Worm (Caenorhabditis elegans) whole organism, L2 larva: ENCODE results near the gene thn-1.

Experiments used
- C34F6.9 ChIP-seq: fragments of 150-350 bp; optimal IDR thresholded peaks from 2 replicates; lab custom pipeline; 2014; ENCODE audit warnings: missing biosample characterization, missing genetic modification characterization
- F13H6.1 ChIP-seq: sonication (generic microtip); optimal IDR thresholded peaks from 2 replicates; lab custom pipeline; 2016; ENCODE audit warnings: missing genetic modification characterization, missing compliant biosample characterization
- Y55F3AM.14 ChIP-seq: fragments of 200-800 bp; sonication (Bioruptor generic); optimal IDR thresholded peaks from 2 replicates; lab custom pipeline; 2018; ENCODE audit warnings: mild to moderate bottlenecking, missing genetic modification characterization, missing compliant biosample characterization
- alr-1 ChIP-seq: fragments of 150-350 bp; optimal IDR thresholded peaks from 2 replicates; lab custom pipeline; 2014; ENCODE audit warnings: missing biosample characterization, missing genetic modification characterization
- ama-1 ChIP-seq: fragments of 150-350 bp; optimal IDR thresholded peaks from 2 replicates; lab custom pipeline; 2018; ENCODE audit warnings: inconsistent platforms
- blmp-1 ChIP-seq: sonication (generic microtip); optimal IDR thresholded peaks from 2 replicates; lab custom pipeline; 2017; ENCODE audit warnings: missing genetic modification characterization, mild to moderate bottlenecking, missing compliant biosample characterization, antibody characterized with exemption, moderate library complexity; ENCODE audit not compliant: insufficient read depth
- ceh-16 ChIP-seq: fragments of 150-350 bp; optimal IDR thresholded peaks from 2 replicates; lab custom pipeline; 2014; ENCODE audit warnings: missing biosample characterization, missing genetic modification characterization
- crh-2 ChIP-seq: sonication (generic microtip); optimal IDR thresholded peaks from 2 replicates; lab custom pipeline; 2017; ENCODE audit warnings: missing biosample characterization, missing genetic modification characterization
- dmd-4 ChIP-seq: sonication (generic microtip); optimal IDR thresholded peaks from 2 replicates; lab custom pipeline; 2017; ENCODE audit warnings: missing biosample characterization, missing genetic modification characterization
- egl-27 ChIP-seq: sonication (generic microtip); optimal IDR thresholded peaks from 3 replicates; lab custom pipeline; 2017; ENCODE audit warnings: missing biosample characterization, missing genetic modification reagents, missing genetic modification characterization
- gmeb-1 ChIP-seq: fragments of 150-350 bp; optimal IDR thresholded peaks from 2 replicates; lab custom pipeline; 2014; ENCODE audit warnings: missing biosample characterization, missing genetic modification characterization
- lin-11 ChIP-seq: fragments of 150-350 bp; sonication (generic microtip); optimal IDR thresholded peaks from 2 replicates; lab custom pipeline; 2014; ENCODE audit warnings: missing biosample characterization, missing genetic modification characterization, inconsistent platforms, mixed read lengths
- lin-13 ChIP-seq: fragments of 150-350 bp; optimal IDR thresholded peaks from 2 replicates; lab custom pipeline; 2014; ENCODE audit warnings: missing biosample characterization, missing genetic modification reagents, missing genetic modification characterization
- lin-39 ChIP-seq: fragments of 150-350 bp; optimal IDR thresholded peaks from 2 replicates; lab custom pipeline; 2014; ENCODE audit warnings: missing biosample characterization, missing genetic modification reagents, missing genetic modification characterization
- lsy-2 ChIP-seq, 2 experiments: fragments of 150-350 bp in 1 of 2; sonication (generic microtip) in 1 of 2; optimal IDR thresholded peaks; 2 replicates each; lab custom pipeline; 2014 to 2017; ENCODE audit warnings: missing biosample characterization in 2 of 2, missing genetic modification characterization in 2 of 2
- mdl-1 ChIP-seq, 2 experiments: fragments of 150-350 bp in 1 of 2; sonication (generic microtip) in 1 of 2; optimal IDR thresholded peaks; 2 replicates each; lab custom pipeline; 2017; ENCODE audit warnings: missing biosample characterization in 2 of 2, missing genetic modification characterization in 2 of 2
- nhr-11 ChIP-seq: fragments of 150-350 bp; optimal IDR thresholded peaks from 2 replicates; lab custom pipeline; 2014; ENCODE audit warnings: missing biosample characterization, missing genetic modification characterization
- nhr-129 ChIP-seq: fragments of 150-350 bp; optimal IDR thresholded peaks from 2 replicates; lab custom pipeline; 2014; ENCODE audit warnings: missing biosample characterization, missing genetic modification characterization
- nhr-21 ChIP-seq: fragments of 150-350 bp; optimal IDR thresholded peaks from 2 replicates; lab custom pipeline; 2014; ENCODE audit warnings: missing biosample characterization, missing genetic modification characterization
- nhr-23 ChIP-seq: fragments of 150-350 bp; optimal IDR thresholded peaks from 2 replicates; lab custom pipeline; 2014; ENCODE audit warnings: missing biosample characterization, missing genetic modification reagents, missing genetic modification characterization
- nhr-237 ChIP-seq: fragments of 150-350 bp; optimal IDR thresholded peaks from 2 replicates; lab custom pipeline; 2014; ENCODE audit warnings: missing biosample characterization, missing genetic modification characterization
- nhr-25 ChIP-seq: fragments of 150-350 bp; sonication (generic microtip); optimal IDR thresholded peaks from 3 replicates; lab custom pipeline; 2014; ENCODE audit warnings: missing biosample characterization, missing genetic modification characterization
- nhr-6 ChIP-seq: fragments of 150-350 bp; optimal IDR thresholded peaks from 2 replicates; lab custom pipeline; 2014; ENCODE audit warnings: missing biosample characterization, missing genetic modification characterization
- sma-3 ChIP-seq: sonication (generic microtip); optimal IDR thresholded peaks from 2 replicates; lab custom pipeline; 2016; ENCODE audit warnings: missing genetic modification reagents, missing genetic modification characterization, missing compliant biosample characterization
- sma-9 ChIP-seq, 2 experiments: fragments of 150-350 bp in 1 of 2; sonication (generic microtip) in 1 of 2; optimal IDR thresholded peaks; 2 replicates each; lab custom pipeline; 2014 to 2016; ENCODE audit warnings: missing genetic modification characterization in 2 of 2, mild to moderate bottlenecking in 1 of 2, missing biosample characterization in 1 of 2, missing compliant biosample characterization in 1 of 2, missing genetic modification reagents in 1 of 2, moderate library complexity in 1 of 2
- unc-55 ChIP-seq: fragments of 150-350 bp; sonication (generic microtip); optimal IDR thresholded peaks from 3 replicates; lab custom pipeline; 2014; ENCODE audit warnings: missing biosample characterization, missing genetic modification reagents, missing genetic modification characterization
- unc-62 ChIP-seq: fragments of 150-350 bp; optimal IDR thresholded peaks from 2 replicates; lab custom pipeline; 2014; ENCODE audit warnings: missing biosample characterization, missing genetic modification reagents, missing genetic modification characterization
- ztf-1 ChIP-seq: fragments of 200-800 bp; sonication (Bioruptor generic); conservative IDR thresholded peaks from 2 replicates; pipeline ENCODE4 v1.3.6; 2022; ENCODE audit warnings: missing genetic modification characterization, missing compliant biosample characterization
- ztf-11 ChIP-seq: sonication (generic microtip); optimal IDR thresholded peaks from 2 replicates; lab custom pipeline; 2017; ENCODE audit warnings: missing biosample characterization, missing genetic modification characterization

thn-1 gene

DNA sequence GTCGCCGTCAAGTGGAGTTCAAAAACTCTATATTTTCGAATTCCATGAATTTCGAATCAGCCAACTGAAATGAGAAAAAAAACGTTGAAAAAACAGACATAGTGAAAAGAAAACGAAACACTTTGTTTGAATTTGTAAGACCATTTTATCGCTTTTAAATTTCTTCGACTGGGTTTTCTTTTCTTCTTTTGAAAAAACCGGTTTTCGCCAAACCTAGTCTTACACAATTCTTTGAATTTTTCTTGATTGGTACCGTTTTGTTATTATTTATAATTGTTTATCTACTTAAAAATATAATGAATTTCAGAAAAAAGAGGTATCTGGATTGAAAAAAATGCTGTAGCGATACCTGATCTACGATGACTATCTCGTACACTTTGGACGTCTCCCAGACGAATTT is 30.2 kb upstream of the thn-1 start, which contains the start of gene best-22:
TSS of gene best-22 (plus strand) at position 301 of the 400 bp plus-strand sequence.
- TF ChIP-seq unc-62 (GFP tag; lab: Kevin White, UChicago) (no peak), unc-55 (peak; percentile 49)

DNA sequence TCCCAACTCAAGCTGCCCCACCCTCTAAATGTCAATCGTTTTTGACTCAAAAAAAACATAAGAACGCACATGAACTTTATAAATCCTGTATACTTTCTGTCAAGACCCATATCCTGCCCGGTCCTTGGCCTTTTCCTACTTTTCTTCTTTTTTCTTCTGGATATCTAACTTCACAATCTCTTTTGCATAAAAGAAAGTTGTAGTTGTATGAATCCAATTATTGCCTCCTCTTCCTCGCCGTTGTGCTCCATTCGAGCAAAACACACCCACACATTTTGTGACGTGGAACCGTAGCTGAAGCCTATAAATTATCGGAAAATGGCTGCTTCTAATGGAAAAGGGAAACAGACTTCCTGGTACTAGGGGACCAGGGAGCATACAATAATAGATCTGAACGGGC is 29.6 kb upstream of the thn-1 start:
- TF ChIP-seq nhr-21 (tag; lab: Kevin White, UChicago) = no peak
- no peak for TF ChIP-seq nhr-23 (tag; lab: Kevin White, UChicago)
- TF ChIP-seq nhr-6 (tag; lab: Kevin White, UChicago) = no peak
- no peak for TF ChIP-seq crh-2 (tag; lab: Kevin White, UChicago)
- no peak for TF ChIP-seq ztf-11 (tag; lab: Kevin White, UChicago)
- TF ChIP-seq Y55F3AM.14 = no peak
- no peak for TF ChIP-seq gmeb-1 (tag; lab: Kevin White, UChicago)
- TF ChIP-seq F13H6.1 (tag; lab: Kevin White, UChicago) = no peak
- no peak for TF ChIP-seq ama-1 (lab: Kevin White, UChicago)
- TF ChIP-seq nhr-25 = no peak
- no peak for TF ChIP-seq nhr-129 (tag; lab: Kevin White, UChicago)
- TF ChIP-seq sma-3 (GFP tag; lab: Kevin White, UChicago) = no peak
- no peak for TF ChIP-seq lin-13 (GFP tag; lab: Kevin White, UChicago)
- no peak for TF ChIP-seq sma-9 (GFP tag; optimal IDR thresholded peaks at IDR 0.05; lab: Kevin White, UChicago)
- TF ChIP-seq sma-9 (tag; optimal IDR thresholded peaks at IDR 0.05; lab: Kevin White, UChicago) = no peak
- TF ChIP-seq dmd-4 (tag; lab: Kevin White, UChicago) = no peak

DNA sequence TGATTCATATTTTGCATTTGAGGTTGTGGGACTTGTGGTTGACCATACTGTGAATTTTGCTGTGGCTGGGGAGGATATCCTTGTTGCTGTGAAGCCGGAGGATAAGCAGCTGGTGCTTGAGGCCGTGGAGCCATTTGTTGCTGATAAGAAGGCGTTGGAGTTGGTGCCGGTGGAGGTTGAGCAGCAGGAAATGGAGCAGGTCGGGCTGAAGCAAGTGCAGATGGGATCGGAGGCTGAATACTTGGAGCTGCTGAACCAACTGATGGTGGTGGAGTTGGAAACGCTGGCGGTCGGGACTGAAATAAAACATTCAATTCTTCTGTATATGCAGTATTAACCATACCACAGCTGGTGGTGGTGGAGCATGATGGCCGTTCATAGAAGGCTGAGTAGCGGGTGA is 19.9 kb upstream of the thn-1 start:
- no peak for TF ChIP-seq C34F6.9 (tag; lab: Kevin White, UChicago)
- TF ChIP-seq blmp-1 (tag; lab: Kevin White, UChicago) = no peak
- TF ChIP-seq lin-39 (tag; lab: Kevin White, UChicago) = no peak
- TF ChIP-seq alr-1 (tag; lab: Kevin White, UChicago) = no peak
- no peak for TF ChIP-seq dmd-4 (tag; lab: Kevin White, UChicago)
- no peak for TF ChIP-seq gmeb-1 (tag; lab: Kevin White, UChicago)
- TF ChIP-seq nhr-23 (tag; lab: Kevin White, UChicago) = no peak
- no peak for TF ChIP-seq lsy-2 (tag; optimal IDR thresholded peaks at IDR 0.05; lab: Kevin White, UChicago)
- TF ChIP-seq nhr-237 = no peak
- no peak for TF ChIP-seq nhr-11 (tag; lab: Kevin White, UChicago)
- no peak for TF ChIP-seq lin-13 (GFP tag; lab: Kevin White, UChicago)
- no peak for TF ChIP-seq lin-11
- no peak for TF ChIP-seq nhr-25
- no peak for TF ChIP-seq nhr-21 (tag; lab: Kevin White, UChicago)
- no peak for TF ChIP-seq nhr-129 (tag; lab: Kevin White, UChicago)

DNA sequence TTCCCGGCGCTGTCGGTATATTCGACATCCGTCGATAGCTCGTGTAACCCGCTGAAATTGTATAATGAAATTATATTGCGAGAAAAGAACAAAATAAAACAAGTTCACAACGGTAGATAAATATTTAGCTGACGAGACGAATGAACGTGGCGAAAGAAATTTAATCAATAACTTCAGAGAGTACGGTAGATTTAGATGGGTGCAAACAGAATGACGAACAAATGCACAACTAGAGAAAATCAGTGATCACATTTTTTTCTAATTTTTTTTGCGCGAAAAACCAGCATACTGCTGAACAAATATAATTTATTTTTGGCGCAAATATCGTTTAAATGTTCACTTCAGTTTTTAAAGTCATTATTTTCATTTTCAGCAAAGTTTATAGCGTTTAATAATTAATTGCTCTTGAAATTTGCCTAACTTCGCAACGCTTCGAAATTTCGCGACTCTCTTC is 19.1 kb upstream of the thn-1 start, which contains the start of gene sec-24.2:
TSS of gene sec-24.2 (minus strand) at position 51 of the 454 bp plus-strand sequence.
- TF ChIP-seq C34F6.9 (tag; lab: Kevin White, UChicago) (peak; percentile 0), nhr-25 (no peak), blmp-1 (tag; lab: Kevin White, UChicago) (no peak), nhr-6 (tag; lab: Kevin White, UChicago) (no peak)

DNA sequence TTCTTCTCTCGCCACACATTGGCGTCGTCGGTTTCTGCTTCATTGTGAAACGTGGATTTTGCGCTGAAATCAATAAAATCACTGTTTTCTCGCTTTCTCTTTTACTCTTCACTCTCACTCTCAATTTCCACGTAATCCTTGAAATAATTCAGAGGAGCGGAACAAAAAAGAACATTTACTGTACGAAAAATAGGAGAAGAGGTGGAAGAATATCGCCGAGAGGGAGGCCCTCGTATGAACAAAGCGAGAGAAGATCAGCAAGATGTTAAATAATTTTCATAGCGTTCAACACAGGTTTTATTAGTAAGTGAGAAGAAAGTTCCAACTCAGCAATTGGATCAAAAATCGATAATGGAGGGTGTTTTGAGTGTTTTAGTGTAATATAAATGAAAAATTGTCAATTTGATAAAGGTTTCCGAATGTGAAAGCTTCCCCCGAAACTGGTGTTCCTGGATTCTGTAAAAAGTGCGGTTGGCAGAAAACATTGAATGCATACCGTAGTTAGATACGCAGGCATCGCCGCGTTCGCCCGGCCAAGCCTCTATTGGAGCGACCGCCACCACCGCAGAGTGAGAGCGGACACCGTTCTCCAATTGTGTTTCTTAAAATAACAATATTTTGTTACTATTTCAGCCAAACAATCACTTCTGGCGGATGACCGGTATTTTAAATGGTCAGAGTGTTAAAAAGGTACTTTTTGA is 18.3 kb upstream of the thn-1 start, which contains the start of the genes ccr-4 and ZC518.8:
TSS of gene ccr-4 (plus strand) at position 151 of the 701 bp plus-strand sequence.
TSS of gene ZC518.8 (minus strand) at position 517 of the 701 bp plus-strand sequence.
- TF ChIP-seq lsy-2 (tag; optimal IDR thresholded peaks at IDR 0.05; lab: Kevin White, UChicago) (peak in 1 of 2 experiments; percentile 88), ceh-16 (no peak), nhr-129 (tag; lab: Kevin White, UChicago) (peak; percentile 32)

DNA sequence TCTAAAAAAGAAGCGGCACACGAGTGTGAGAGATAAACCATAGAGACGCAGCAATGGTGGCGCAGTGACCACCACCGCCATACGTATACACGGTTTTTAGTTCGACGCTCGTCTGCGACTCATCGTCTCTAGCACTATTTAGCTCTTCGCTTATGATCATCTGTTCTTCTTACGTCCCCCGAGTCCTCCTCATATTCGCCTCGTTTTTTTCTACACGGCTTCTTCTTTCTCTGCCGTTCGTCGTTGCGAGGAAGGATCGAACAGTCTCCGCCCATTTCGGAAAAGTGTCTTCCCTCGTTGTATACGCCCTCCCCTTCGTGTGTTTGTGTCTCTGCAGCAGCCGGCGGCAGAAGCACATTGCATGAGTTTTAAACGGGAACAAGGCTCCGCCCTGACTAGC is 14.9 kb upstream of the thn-1 start:
- TF ChIP-seq mdl-1 (tag; optimal IDR thresholded peaks at IDR 0.05; lab: Kevin White, UChicago) = no peak
- peak; percentile 2 for TF ChIP-seq sma-9 (GFP tag; optimal IDR thresholded peaks at IDR 0.05; lab: Kevin White, UChicago)
- TF ChIP-seq sma-9 (tag; optimal IDR thresholded peaks at IDR 0.05; lab: Kevin White, UChicago) = no peak
- TF ChIP-seq ztf-1 (GFP tag; lab: Robert Waterston, UW) = no peak
- peak; percentile 21 for TF ChIP-seq C34F6.9 (tag; lab: Kevin White, UChicago)
- TF ChIP-seq F13H6.1 (tag; lab: Kevin White, UChicago) = peak; percentile 25
- no peak for TF ChIP-seq egl-27 (tag; lab: Kevin White, UChicago)
- peak in 1 of 2 experiments; percentile 27 for TF ChIP-seq lsy-2 (tag; optimal IDR thresholded peaks at IDR 0.05; lab: Kevin White, UChicago)
- TF ChIP-seq sma-3 (GFP tag; lab: Kevin White, UChicago) = no peak
- peak; percentile 24 for TF ChIP-seq Y55F3AM.14
- peak; percentile 37 for TF ChIP-seq unc-55
- no peak for TF ChIP-seq blmp-1 (tag; lab: Kevin White, UChicago)
- no peak for TF ChIP-seq crh-2 (tag; lab: Kevin White, UChicago)
- TF ChIP-seq, all 48 proteins: peak for 6
